Fruit fly (Drosophila melanogaster): Measurements from ENCODE around the gene CG17896.

Gene CG17896

DNA sequence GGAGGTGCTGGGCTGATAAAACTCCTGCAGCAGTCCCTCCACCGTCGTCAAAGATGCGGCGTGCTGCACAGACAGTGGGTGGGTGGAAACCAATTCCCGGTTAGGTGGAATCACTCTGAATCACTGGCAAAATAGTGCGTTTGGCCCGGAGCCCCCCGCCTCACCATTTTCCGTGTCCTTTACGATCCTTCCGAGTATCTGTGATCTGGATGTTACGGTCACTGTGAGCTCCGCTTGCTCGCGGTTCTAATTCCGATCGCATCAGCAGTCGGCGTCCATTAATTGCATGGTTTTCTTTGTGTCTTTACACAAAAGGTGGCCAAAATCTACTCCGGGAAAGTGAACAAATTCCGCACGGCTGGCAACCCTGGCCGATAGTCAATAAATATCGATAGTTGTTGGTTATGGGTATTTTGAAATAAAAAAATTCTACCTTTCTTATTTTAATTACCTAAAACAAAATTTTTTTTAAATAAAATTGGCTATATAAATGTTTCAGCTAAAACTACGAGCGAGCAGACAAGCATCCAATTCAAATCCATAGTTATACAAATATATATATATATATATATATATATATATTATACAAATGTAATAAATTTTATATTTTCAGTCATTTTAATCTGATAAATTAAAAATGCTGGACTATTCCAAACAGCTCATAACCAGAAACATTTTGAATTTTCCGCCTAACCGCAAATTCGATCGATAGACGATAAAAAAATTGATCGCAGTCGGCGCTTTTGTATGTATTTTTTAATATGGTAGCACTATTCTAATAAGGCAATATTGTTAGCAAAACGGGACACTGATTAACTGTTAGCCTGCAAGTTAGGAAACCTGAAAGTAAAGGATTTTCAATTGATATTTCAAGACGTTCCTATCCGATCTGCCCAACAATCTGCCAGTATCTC lies 16.8 kb downstream of the CG17896 start, which contains the start of the genes ebo and CG13373 (continued):
- TF ChIP-seq Gsc (GFP tag; IDR thresholded peaks at IDR 0.05) (no peak), CG10209 (GFP tag; optimal IDR thresholded peaks at IDR 0.05) (no peak), Kr (GFP tag; optimal IDR thresholded peaks at IDR 0.05) (no peak), Stat92E (GFP tag; optimal IDR thresholded peaks at IDR 0.05) (peak in 1 of 3 experiments; percentile 15), Dref (GFP tag; IDR thresholded peaks at IDR 0.05) (peak; percentile 73), bigmax (GFP tag; optimal IDR thresholded peaks at IDR 0.05) (no peak), mld (GFP tag; IDR thresholded peaks at IDR 0.05; ENCODE audit: partially characterized antibody) (no peak; the same call in 2 of the 3 replicates), so (GFP tag; IDR thresholded peaks at IDR 0.05) (no peak), zen (tag; optimal IDR thresholded peaks at IDR 0.05) (peak; percentile 36), ind (GFP tag; optimal IDR thresholded peaks at IDR 0.05) (no peak), pita (GFP tag; optimal IDR thresholded peaks at IDR 0.05) (no peak), onecut (GFP tag; IDR thresholded peaks at IDR 0.05) (0 out of 2 replicates have a peak, but pooled peaks have one; percentile 22), Nf-YA (GFP tag; IDR thresholded peaks at IDR 0.05) (no peak), CG1602 (GFP tag; optimal IDR thresholded peaks at IDR 0.05) (peak; percentile 31), phol (tag; optimal IDR thresholded peaks at IDR 0.05) (peak; percentile 34), Dfd (GFP tag; optimal IDR thresholded peaks at IDR 0.05) (no peak), rib (GFP tag; IDR thresholded peaks at IDR 0.05) (no peak), z (GFP tag; IDR thresholded peaks at IDR 0.05) (no peak), tll (GFP tag; optimal IDR thresholded peaks at IDR 0.05) (no peak), CG12236 (GFP tag; optimal IDR thresholded peaks at IDR 0.05) (no peak), CG34376 (GFP tag; optimal IDR thresholded peaks at IDR 0.05) (no peak), CG12104 (GFP tag; optimal IDR thresholded peaks at IDR 0.05) (no peak), grn (GFP tag; optimal IDR thresholded peaks at IDR 0.05) (no peak), pnt (GFP tag; optimal IDR thresholded peaks at IDR 0.05) (no peak), CG1233 (GFP tag; optimal IDR thresholded peaks at IDR 0.05) (peak; percentile 0), B-H2 (GFP tag; optimal IDR thresholded peaks at IDR 0.05) (no peak), pfk (GFP tag; optimal IDR thresholded peaks at IDR 0.05) (no peak), HLH3B (GFP tag; IDR thresholded peaks at IDR 0.05) (peak; percentile 31; the same call in 1 of the 2 replicates), NC2β (GFP tag; optimal IDR thresholded peaks at IDR 0.05) (no peak), CG6272 (GFP tag; IDR thresholded peaks at IDR 0.05) (no peak), ap (GFP tag; IDR thresholded peaks at IDR 0.05) (no peak), crp (GFP tag; optimal IDR thresholded peaks at IDR 0.05) (no peak), CG6654 (GFP tag; optimal IDR thresholded peaks at IDR 0.05) (no peak), CG3838 (GFP tag; optimal IDR thresholded peaks at IDR 0.05) (no peak), CG18619 (GFP tag; optimal IDR thresholded peaks at IDR 0.05) (no peak), Poxn (GFP tag; IDR thresholded peaks at IDR 0.05) (no peak), disco-r (GFP tag; optimal IDR thresholded peaks at IDR 0.05) (no peak), CG6689 (GFP tag; IDR thresholded peaks at IDR 0.05) (peak; percentile 48), CG3281 (GFP tag; optimal IDR thresholded peaks at IDR 0.05) (no peak), toy (GFP tag; IDR thresholded peaks at IDR 0.05) (no peak), vfl (GFP tag; optimal IDR thresholded peaks at IDR 0.05) (no peak), slou (GFP tag; optimal IDR thresholded peaks at IDR 0.05) (no peak), CG12219 (GFP tag; optimal IDR thresholded peaks at IDR 0.05) (no peak), cas (GFP tag; IDR thresholded peaks at IDR 0.05) (no peak), CG2678 (tag; optimal IDR thresholded peaks at IDR 0.05) (no peak), sob (GFP tag; IDR thresholded peaks at IDR 0.05) (0 out of 2 replicates have a peak, but pooled peaks have one; percentile 43), Lpt (GFP tag; optimal IDR thresholded peaks at IDR 0.05) (no peak), Deaf1 (tag; optimal IDR thresholded peaks at IDR 0.05) (no peak), NC2α (GFP tag; optimal IDR thresholded peaks at IDR 0.05) (no peak)

Measured in whole organism, embryonic.